Worm (Caenorhabditis elegans) whole organism, L2 larva: ENCODE data around the gene T19H12.15.

Experiments
- C34F6.9 ChIP-seq: fragments of 150-350 bp; optimal IDR thresholded peaks from 2 replicates; lab custom pipeline; 2014; ENCODE audit warnings: missing biosample characterization, missing genetic modification characterization
- F13H6.1 ChIP-seq: sonication (generic microtip); optimal IDR thresholded peaks from 2 replicates; lab custom pipeline; 2016; ENCODE audit warnings: missing genetic modification characterization, missing compliant biosample characterization
- R02D3.7 ChIP-seq: fragments of 150-350 bp; optimal IDR thresholded peaks from 2 replicates; lab custom pipeline; 2014; ENCODE audit warnings: missing biosample characterization, missing genetic modification characterization
- Y55F3AM.14 ChIP-seq: fragments of 200-800 bp; sonication (Bioruptor generic); optimal IDR thresholded peaks from 2 replicates; lab custom pipeline; 2018; ENCODE audit warnings: mild to moderate bottlenecking, missing genetic modification characterization, missing compliant biosample characterization
- ZK546.5 ChIP-seq: sonication (generic microtip); optimal IDR thresholded peaks from 2 replicates; lab custom pipeline; 2017; ENCODE audit warnings: missing biosample characterization, missing genetic modification characterization
- alr-1 ChIP-seq: fragments of 150-350 bp; optimal IDR thresholded peaks from 2 replicates; lab custom pipeline; 2014; ENCODE audit warnings: missing biosample characterization, missing genetic modification characterization
- aly-2 ChIP-seq: fragments of 150-350 bp; optimal IDR thresholded peaks from 2 replicates; lab custom pipeline; 2014; ENCODE audit warnings: missing biosample characterization, missing genetic modification characterization
- egl-27 ChIP-seq: sonication (generic microtip); optimal IDR thresholded peaks from 3 replicates; lab custom pipeline; 2017; ENCODE audit warnings: missing biosample characterization, missing genetic modification reagents, missing genetic modification characterization
- elt-1 ChIP-seq: fragments of 150-350 bp; optimal IDR thresholded peaks from 2 replicates; lab custom pipeline; 2014; ENCODE audit warnings: missing biosample characterization, missing genetic modification characterization
- elt-3 ChIP-seq: sonication (generic microtip); optimal IDR thresholded peaks from 2 replicates; lab custom pipeline; 2017; ENCODE audit warnings: missing biosample characterization, missing genetic modification characterization
- fos-1 ChIP-seq: fragments of 150-350 bp; optimal IDR thresholded peaks from 2 replicates; lab custom pipeline; 2014; ENCODE audit warnings: missing biosample characterization, missing genetic modification characterization
- lin-39 ChIP-seq: fragments of 150-350 bp; optimal IDR thresholded peaks from 2 replicates; lab custom pipeline; 2014; ENCODE audit warnings: missing biosample characterization, missing genetic modification reagents, missing genetic modification characterization
- mab-5 ChIP-seq: fragments of 150-350 bp; optimal IDR thresholded peaks from 2 replicates; lab custom pipeline; 2014; ENCODE audit warnings: missing biosample characterization, missing genetic modification characterization
- mdl-1 ChIP-seq, 2 experiments: fragments of 150-350 bp in 1 of 2; sonication (generic microtip) in 1 of 2; optimal IDR thresholded peaks; 2 replicates each; lab custom pipeline; 2017; ENCODE audit warnings: missing biosample characterization in 2 of 2, missing genetic modification characterization in 2 of 2
- nhr-10 ChIP-seq: sonication (generic microtip); optimal IDR thresholded peaks from 2 replicates; lab custom pipeline; 2017; ENCODE audit warnings: missing biosample characterization, missing genetic modification characterization
- nhr-11 ChIP-seq: fragments of 150-350 bp; optimal IDR thresholded peaks from 2 replicates; lab custom pipeline; 2014; ENCODE audit warnings: missing biosample characterization, missing genetic modification characterization
- nhr-12 ChIP-seq: fragments of 150-350 bp; optimal IDR thresholded peaks from 2 replicates; lab custom pipeline; 2014; ENCODE audit warnings: missing biosample characterization, missing genetic modification characterization
- nhr-129 ChIP-seq: fragments of 150-350 bp; optimal IDR thresholded peaks from 2 replicates; lab custom pipeline; 2014; ENCODE audit warnings: missing biosample characterization, missing genetic modification characterization
- nhr-21 ChIP-seq: fragments of 150-350 bp; optimal IDR thresholded peaks from 2 replicates; lab custom pipeline; 2014; ENCODE audit warnings: missing biosample characterization, missing genetic modification characterization
- nhr-23 ChIP-seq: fragments of 150-350 bp; optimal IDR thresholded peaks from 2 replicates; lab custom pipeline; 2014; ENCODE audit warnings: missing biosample characterization, missing genetic modification reagents, missing genetic modification characterization
- nhr-25 ChIP-seq: fragments of 150-350 bp; sonication (generic microtip); optimal IDR thresholded peaks from 3 replicates; lab custom pipeline; 2014; ENCODE audit warnings: missing biosample characterization, missing genetic modification characterization
- peb-1 ChIP-seq: fragments of 150-350 bp; optimal IDR thresholded peaks from 2 replicates; lab custom pipeline; 2014; ENCODE audit warnings: missing biosample characterization, missing genetic modification characterization
- skn-1 ChIP-seq: sonication (generic microtip); optimal IDR thresholded peaks from 2 replicates; lab custom pipeline; 2017; ENCODE audit warnings: missing biosample characterization, missing genetic modification characterization
- sma-3 ChIP-seq: sonication (generic microtip); optimal IDR thresholded peaks from 2 replicates; lab custom pipeline; 2016; ENCODE audit warnings: missing genetic modification reagents, missing genetic modification characterization, missing compliant biosample characterization
- sma-9 ChIP-seq, 2 experiments: fragments of 150-350 bp in 1 of 2; sonication (generic microtip) in 1 of 2; optimal IDR thresholded peaks; 2 replicates each; lab custom pipeline; 2014 to 2016; ENCODE audit warnings: missing genetic modification characterization in 2 of 2, mild to moderate bottlenecking in 1 of 2, missing biosample characterization in 1 of 2, missing compliant biosample characterization in 1 of 2, missing genetic modification reagents in 1 of 2, moderate library complexity in 1 of 2
- snpc-4 ChIP-seq: fragments of 150-350 bp; optimal IDR thresholded peaks from 2 replicates; lab custom pipeline; 2014; ENCODE audit warnings: missing biosample characterization, missing genetic modification characterization
- unc-55 ChIP-seq: fragments of 150-350 bp; sonication (generic microtip); optimal IDR thresholded peaks from 3 replicates; lab custom pipeline; 2014; ENCODE audit warnings: missing biosample characterization, missing genetic modification reagents, missing genetic modification characterization
- ztf-1 ChIP-seq: fragments of 200-800 bp; sonication (Bioruptor generic); conservative IDR thresholded peaks from 2 replicates; pipeline ENCODE4 v1.3.6; 2022; ENCODE audit warnings: missing genetic modification characterization, missing compliant biosample characterization
- ztf-11 ChIP-seq: sonication (generic microtip); optimal IDR thresholded peaks from 2 replicates; lab custom pipeline; 2017; ENCODE audit warnings: missing biosample characterization, missing genetic modification characterization
- ztf-4 ChIP-seq: fragments of 150-350 bp; optimal IDR thresholded peaks from 2 replicates; lab custom pipeline; 2014; ENCODE audit warnings: missing biosample characterization, missing genetic modification characterization

The T19H12.15 gene

DNA sequence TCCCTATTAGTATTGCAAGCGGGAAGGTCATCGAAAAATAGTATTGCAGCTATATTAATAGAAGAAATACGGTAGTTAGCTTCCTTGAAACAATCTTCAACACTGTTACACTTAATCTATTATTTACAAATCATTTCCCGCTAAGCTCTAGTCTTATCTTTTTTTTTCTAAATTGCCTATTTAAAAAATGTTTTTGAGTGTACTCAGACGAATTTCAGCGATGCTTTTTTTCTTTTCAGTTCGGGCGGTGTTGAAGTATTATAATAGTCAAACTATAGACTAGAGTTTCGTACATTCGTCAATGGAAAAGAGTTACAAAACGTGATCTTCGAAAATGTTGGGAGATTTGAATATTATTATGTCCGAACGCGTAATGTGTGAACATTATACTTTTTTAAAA lies 34.7 kb upstream of the T19H12.15 start:
- no peak for TF ChIP-seq elt-3
- no peak for TF ChIP-seq fos-1 (tag; lab: Kevin White, UChicago)
- TF ChIP-seq nhr-129 (tag; lab: Kevin White, UChicago): no peak
- TF ChIP-seq lin-39: no peak
- TF ChIP-seq egl-27 (tag; lab: Kevin White, UChicago): no peak
- TF ChIP-seq R02D3.7: no peak
- no peak for TF ChIP-seq aly-2 (tag; lab: Kevin White, UChicago)
- no peak for TF ChIP-seq ztf-11 (tag; lab: Kevin White, UChicago)
- no peak for TF ChIP-seq unc-55 (GFP tag; lab: Kevin White, UChicago)
- no peak for TF ChIP-seq ZK546.5
- TF ChIP-seq snpc-4: no peak
- no peak for TF ChIP-seq elt-1 (tag; lab: Kevin White, UChicago)
- TF ChIP-seq nhr-11 (tag; lab: Kevin White, UChicago): no peak

DNA sequence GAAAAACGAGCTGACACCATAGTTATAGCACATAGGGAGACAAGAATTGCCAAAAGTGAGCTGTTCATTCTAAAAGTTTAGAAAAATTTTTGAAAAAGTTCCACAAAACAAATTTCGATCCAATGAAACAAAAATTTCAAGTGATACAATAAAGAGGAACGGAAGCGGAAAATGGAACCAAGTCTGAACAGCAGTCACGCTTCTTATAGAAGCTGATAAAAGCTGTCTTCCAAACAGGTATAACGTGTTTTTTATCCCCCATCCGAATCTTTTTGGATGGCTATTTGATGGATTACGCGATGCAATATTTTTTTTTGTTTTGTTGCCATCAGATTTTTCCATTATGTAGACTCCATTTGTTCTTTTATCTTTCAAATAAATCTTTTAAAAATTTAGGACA lies 33.2 kb upstream of the T19H12.15 start, which contains the start of gene H23N18.5:
H23N18.5 (minus strand) TSS at position 69 of the 400 bp plus-strand sequence.
- TF ChIP-seq lin-39 (no peak), Y55F3AM.14 (GFP tag; lab: Kevin White, UChicago) (peak; percentile 5), elt-1 (tag; lab: Kevin White, UChicago) (no peak), skn-1 (tag; lab: Kevin White, UChicago) (no peak), nhr-11 (tag; lab: Kevin White, UChicago) (no peak), nhr-21 (tag; lab: Kevin White, UChicago) (peak; percentile 48), nhr-25 (tag; lab: Kevin White, UChicago) (peak; percentile 54), ztf-1 (GFP tag; lab: Robert Waterston, UW) (no peak), nhr-23 (no peak)

DNA sequence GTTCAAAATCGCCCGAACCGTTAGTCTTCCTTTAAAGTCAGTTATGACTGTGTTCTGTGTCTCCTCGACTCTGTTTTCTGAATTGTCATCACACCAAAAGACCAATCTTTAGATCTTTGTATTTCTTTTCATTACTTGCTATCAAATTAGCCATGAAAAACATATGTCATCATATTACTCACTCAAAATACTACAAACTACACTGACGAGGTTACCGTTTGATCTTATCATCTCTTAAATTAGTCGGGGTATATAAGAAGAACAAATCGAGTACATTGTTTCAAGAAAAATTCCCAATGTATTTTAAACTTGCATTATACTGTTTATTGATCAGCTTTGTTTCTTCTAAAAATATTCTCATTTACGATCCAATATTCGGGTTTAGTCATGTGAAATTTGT lies 29.4 kb upstream of the T19H12.15 start, which contains the start of gene ugt-13:
ugt-13 (plus strand) TSS at position 294 of the 400 bp plus-strand sequence.
- TF ChIP-seq fos-1 (tag; lab: Kevin White, UChicago) (peak; percentile 1), unc-55 (GFP tag; lab: Kevin White, UChicago) (no peak), sma-9 (GFP tag; optimal IDR thresholded peaks at IDR 0.05; lab: Kevin White, UChicago) (peak; percentile 81), sma-9 (tag; optimal IDR thresholded peaks at IDR 0.05; lab: Kevin White, UChicago) (no peak), nhr-21 (tag; lab: Kevin White, UChicago) (peak; percentile 56), nhr-12 (no peak), sma-3 (peak; percentile 82), nhr-129 (tag; lab: Kevin White, UChicago) (peak; percentile 97), nhr-25 (tag; lab: Kevin White, UChicago) (peak; percentile 91)

DNA sequence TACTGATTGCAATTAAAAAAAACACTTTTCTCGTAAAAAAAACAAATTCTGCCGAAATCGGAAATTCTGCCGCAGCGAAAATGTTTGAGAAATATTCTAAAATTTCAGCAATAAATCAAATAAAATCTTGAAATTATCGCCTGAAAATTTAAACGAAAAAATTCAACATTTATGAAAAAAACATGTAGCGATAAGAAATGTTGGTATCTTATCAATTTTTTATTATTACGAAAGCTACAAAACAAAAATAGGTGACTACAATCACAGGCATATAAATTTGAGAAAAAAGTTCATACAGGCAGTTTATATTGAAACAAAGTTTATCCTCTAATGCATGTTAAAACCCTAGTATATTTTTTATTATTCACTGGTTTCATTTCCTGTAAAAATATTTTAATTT lies 26.8 kb upstream of the T19H12.15 start, which contains the start of gene ugt-14:
ugt-14 (plus strand) TSS at position 301 of the 400 bp plus-strand sequence.
- TF ChIP-seq mdl-1 (tag; optimal IDR thresholded peaks at IDR 0.05; lab: Kevin White, UChicago): no peak
- TF ChIP-seq F13H6.1 (tag; lab: Kevin White, UChicago): no peak
- no peak for TF ChIP-seq alr-1 (tag; lab: Kevin White, UChicago)
- TF ChIP-seq egl-27 (tag; lab: Kevin White, UChicago): no peak
- TF ChIP-seq peb-1 (tag; lab: Kevin White, UChicago): no peak
- TF ChIP-seq elt-1 (tag; lab: Kevin White, UChicago): no peak
- TF ChIP-seq nhr-12: no peak
- TF ChIP-seq mab-5 (tag; lab: Kevin White, UChicago): no peak
- no peak for TF ChIP-seq ztf-1 (GFP tag; lab: Robert Waterston, UW)
- TF ChIP-seq ZK546.5: no peak
- no peak for TF ChIP-seq fos-1 (tag; lab: Kevin White, UChicago)
- TF ChIP-seq nhr-25 (tag; lab: Kevin White, UChicago): no peak
- no peak for TF ChIP-seq nhr-10 (tag; lab: Kevin White, UChicago)
- TF ChIP-seq Y55F3AM.14 (GFP tag; lab: Kevin White, UChicago): no peak
- TF ChIP-seq, all 48 proteins: peak for 0

DNA sequence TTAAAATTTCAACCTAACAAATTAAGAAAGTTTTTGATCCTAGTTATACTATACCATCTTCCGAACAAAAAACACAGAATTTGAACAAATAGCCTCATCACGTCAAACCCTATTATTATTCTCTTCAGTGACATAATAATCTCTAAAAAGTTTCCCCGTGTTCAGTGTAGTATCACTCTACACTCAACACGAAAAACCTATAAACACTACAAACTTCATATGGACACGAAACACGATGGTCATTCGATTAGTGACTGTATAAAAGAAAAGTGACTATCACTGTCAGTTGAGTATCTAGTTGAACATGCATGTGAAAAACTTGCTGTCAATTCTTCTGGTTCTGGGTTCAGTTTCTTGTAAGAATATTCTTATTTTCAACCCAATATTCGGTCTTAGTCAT lies 24.5 kb upstream of the T19H12.15 start, which contains the start of gene ugt-8:
ugt-8 (plus strand) TSS at position 235 of the 400 bp plus-strand sequence.
- no peak for TF ChIP-seq aly-2 (tag; lab: Kevin White, UChicago)
- TF ChIP-seq peb-1 (tag; lab: Kevin White, UChicago): no peak
- TF ChIP-seq nhr-25 (tag; lab: Kevin White, UChicago): peak; percentile 3
- no peak for TF ChIP-seq nhr-21 (tag; lab: Kevin White, UChicago)
- no peak for TF ChIP-seq nhr-12
- TF ChIP-seq C34F6.9 (tag; lab: Kevin White, UChicago): no peak
- no peak for TF ChIP-seq ztf-4
- TF ChIP-seq alr-1 (tag; lab: Kevin White, UChicago): no peak
